Worm (Caenorhabditis elegans) whole organism, early embryonic: Measurements from ENCODE around the gene F21G4.1.

Experiments
- B0310.2 ChIP-seq: sonication (generic microtip); optimal IDR thresholded peaks from 2 replicates; lab custom pipeline; 2016; ENCODE audit warnings: mild to moderate bottlenecking, missing genetic modification characterization, missing compliant biosample characterization
- F13C5.2 ChIP-seq: sonication (generic microtip); optimal IDR thresholded peaks from 2 replicates; lab custom pipeline; 2017; ENCODE audit warnings: mild to moderate bottlenecking, missing genetic modification characterization, inconsistent platforms, missing compliant biosample characterization
- aly-1 ChIP-seq: sonication (generic microtip); optimal IDR thresholded peaks from 2 replicates; lab custom pipeline; 2016; ENCODE audit warnings: missing genetic modification characterization, missing compliant biosample characterization
- ama-1 ChIP-seq: fragments of 150-350 bp; optimal IDR thresholded peaks from 2 replicates; lab custom pipeline; 2014
- ceh-13 ChIP-seq: fragments of 200-800 bp; sonication (Bioruptor generic); optimal IDR thresholded peaks from 2 replicates; lab custom pipeline; 2018; ENCODE audit warnings: mild to moderate bottlenecking, missing genetic modification characterization, missing compliant biosample characterization
- ceh-36 ChIP-seq: sonication (generic microtip); optimal IDR thresholded peaks from 2 replicates; lab custom pipeline; 2016; ENCODE audit warnings: missing genetic modification characterization, inconsistent platforms, missing compliant biosample characterization
- ets-7 ChIP-seq: sonication (generic microtip); optimal IDR thresholded peaks from 2 replicates; lab custom pipeline; 2016; ENCODE audit warnings: missing genotype, missing genetic modification characterization, missing compliant biosample characterization
- flt-1 ChIP-seq: fragments of 200-800 bp; sonication (Bioruptor generic); IDR thresholded peaks from 2 replicates; pipeline ENCODE4 v1.3.6; 2022; ENCODE audit warnings: missing genetic modification characterization, missing compliant biosample characterization
- hmbx-1 ChIP-seq: sonication (generic microtip); optimal IDR thresholded peaks from 2 replicates; lab custom pipeline; 2016; ENCODE audit warnings: mild to moderate bottlenecking, missing genetic modification characterization, missing compliant biosample characterization
- hmg-4 ChIP-seq: fragments of 200-800 bp; sonication (Bioruptor generic); optimal IDR thresholded peaks from 2 replicates; lab custom pipeline; 2018; ENCODE audit warnings: mild to moderate bottlenecking, missing genetic modification characterization, missing compliant biosample characterization
- hnd-1 ChIP-seq: sonication (generic microtip); optimal IDR thresholded peaks from 2 replicates; lab custom pipeline; 2016; ENCODE audit warnings: missing genetic modification characterization, missing compliant biosample characterization
- pes-1 ChIP-seq: fragments of 200-800 bp; sonication (Bioruptor generic); IDR thresholded peaks from 2 replicates; pipeline ENCODE4 v1.3.6; 2022; ENCODE audit warnings: missing genetic modification reagents, missing genetic modification characterization, missing compliant biosample characterization
- scrt-1 ChIP-seq: fragments of 200-800 bp; sonication (Bioruptor generic); IDR thresholded peaks from 2 replicates; pipeline ENCODE4 v1.3.6; 2022; ENCODE audit warnings: missing genetic modification characterization, missing compliant biosample characterization
- sea-1 ChIP-seq: fragments of 200-800 bp; sonication (Bioruptor generic); conservative IDR thresholded peaks from 2 replicates; pipeline ENCODE4 v1.3.6; 2022; ENCODE audit warnings: missing genetic modification characterization, missing compliant biosample characterization
- tbx-11 ChIP-seq: fragments of 200-800 bp; sonication (Bioruptor generic); IDR thresholded peaks from 2 replicates; pipeline ENCODE4 v1.3.6; 2022; ENCODE audit warnings: missing genetic modification characterization, missing compliant biosample characterization
- tbx-37 ChIP-seq: fragments of 200-800 bp; sonication (Bioruptor generic); conservative IDR thresholded peaks from 2 replicates; pipeline ENCODE4 v1.3.6; 2022; ENCODE audit warnings: missing genetic modification reagents, missing genetic modification characterization, missing compliant biosample characterization
- tra-4 ChIP-seq: sonication (generic microtip); optimal IDR thresholded peaks from 2 replicates; lab custom pipeline; 2017; ENCODE audit warnings: missing genetic modification characterization, missing compliant biosample characterization

F21G4.1 gene

ce11 chrX:9892323-9892722 is at the start of gene F21G4.1:
Gene F21G4.1, minus strand, starts transcription at chrX:9892328.
- TF ChIP-seq ceh-36 (tag; lab: Kevin White, UChicago) (no peak), ama-1 (lab: Kevin White, UChicago) (no peak), pes-1 (GFP tag; lab: Robert Waterston, UW) (no peak), tra-4 (tag; lab: Kevin White, UChicago) (no peak)

ce11 chrX:9941379-9941778 is 49.3 kb upstream of the F21G4.1 start:
- TF ChIP-seq tra-4 (tag; lab: Kevin White, UChicago): no peak
- no peak for TF ChIP-seq tbx-11 (GFP tag; lab: Robert Waterston, UW)
- no peak for TF ChIP-seq ets-7 (tag; lab: Kevin White, UChicago)
- TF ChIP-seq F13C5.2: no peak
- TF ChIP-seq B0310.2: no peak
- no peak for TF ChIP-seq hnd-1 (tag; lab: Kevin White, UChicago)
- no peak for TF ChIP-seq pes-1 (GFP tag; lab: Robert Waterston, UW)
- TF ChIP-seq flt-1 (GFP tag; lab: Robert Waterston, UW): no peak
- no peak for TF ChIP-seq ama-1 (lab: Kevin White, UChicago)
- TF ChIP-seq ceh-13 (GFP tag; lab: Kevin White, UChicago): no peak
- no peak for TF ChIP-seq hmg-4 (GFP tag; lab: Kevin White, UChicago)
- no peak for TF ChIP-seq aly-1 (tag; lab: Kevin White, UChicago)
- no peak for TF ChIP-seq tbx-37
- no peak for TF ChIP-seq ceh-36 (tag; lab: Kevin White, UChicago)
- TF ChIP-seq scrt-1 (GFP tag; lab: Robert Waterston, UW): no peak

- TF ChIP-seq tbx-37: no peak
- TF ChIP-seq B0310.2: no peak
- TF ChIP-seq ets-7 (tag; lab: Kevin White, UChicago): no peak
- TF ChIP-seq scrt-1 (GFP tag; lab: Robert Waterston, UW): no peak
- no peak for TF ChIP-seq ama-1 (lab: Kevin White, UChicago)
- no peak for TF ChIP-seq ceh-13 (GFP tag; lab: Kevin White, UChicago)
- no peak for TF ChIP-seq flt-1 (GFP tag; lab: Robert Waterston, UW)
- TF ChIP-seq tra-4 (tag; lab: Kevin White, UChicago): no peak
- no peak for TF ChIP-seq sea-1
- no peak for TF ChIP-seq pes-1 (GFP tag; lab: Robert Waterston, UW)
- no peak for TF ChIP-seq hmbx-1 (tag; lab: Kevin White, UChicago)
- no peak for TF ChIP-seq ceh-36 (tag; lab: Kevin White, UChicago)
- TF ChIP-seq F13C5.2: no peak
- TF ChIP-seq hmg-4 (GFP tag; lab: Kevin White, UChicago): no peak
Measured at ce11 chrX:9940524-9940923, 48.4 kb upstream of the F21G4.1 start.

ce11 chrX:9938537-9938936 is 46.4 kb upstream of the F21G4.1 start, which contains the start of the genes C17G1.5 and C17G1.14:
Gene C17G1.5, plus strand, starts transcription at chrX:9938802.
Gene C17G1.14, plus strand, starts transcription at chrX:9938813.
- TF ChIP-seq tra-4 (tag; lab: Kevin White, UChicago) (no peak), hmbx-1 (tag; lab: Kevin White, UChicago) (no peak), flt-1 (GFP tag; lab: Robert Waterston, UW) (no peak), ceh-36 (tag; lab: Kevin White, UChicago) (no peak), ets-7 (tag; lab: Kevin White, UChicago) (no peak), tbx-11 (GFP tag; lab: Robert Waterston, UW) (no peak), ama-1 (lab: Kevin White, UChicago) (no peak), B0310.2 (no peak), ceh-13 (GFP tag; lab: Kevin White, UChicago) (no peak), sea-1 (no peak), hnd-1 (tag; lab: Kevin White, UChicago) (no peak), aly-1 (tag; lab: Kevin White, UChicago) (no peak), scrt-1 (GFP tag; lab: Robert Waterston, UW) (no peak), F13C5.2 (no peak)

ce11 chrX:9938091-9938490 is 46.0 kb upstream of the F21G4.1 start:
- TF ChIP-seq ceh-36 (tag; lab: Kevin White, UChicago) (no peak), hmbx-1 (tag; lab: Kevin White, UChicago) (no peak), B0310.2 (no peak), scrt-1 (GFP tag; lab: Robert Waterston, UW) (no peak), hnd-1 (tag; lab: Kevin White, UChicago) (no peak), aly-1 (tag; lab: Kevin White, UChicago) (no peak), flt-1 (GFP tag; lab: Robert Waterston, UW) (no peak), tbx-37 (no peak), ceh-13 (GFP tag; lab: Kevin White, UChicago) (no peak), tbx-11 (GFP tag; lab: Robert Waterston, UW) (no peak), ama-1 (lab: Kevin White, UChicago) (no peak), F13C5.2 (no peak)

ce11 chrX:9934009-9934323 is 41.8 kb upstream of the F21G4.1 start:
- TF ChIP-seq pes-1 (GFP tag; lab: Robert Waterston, UW): no peak
- no peak for TF ChIP-seq hmg-4 (GFP tag; lab: Kevin White, UChicago)
- TF ChIP-seq sea-1: no peak
- TF ChIP-seq hmbx-1 (tag; lab: Kevin White, UChicago): no peak
- TF ChIP-seq F13C5.2: no peak
- no peak for TF ChIP-seq flt-1 (GFP tag; lab: Robert Waterston, UW)
- TF ChIP-seq tra-4 (tag; lab: Kevin White, UChicago): no peak
- TF ChIP-seq hnd-1 (tag; lab: Kevin White, UChicago): no peak
- no peak for TF ChIP-seq aly-1 (tag; lab: Kevin White, UChicago)
- no peak for TF ChIP-seq ets-7 (tag; lab: Kevin White, UChicago)
- TF ChIP-seq ceh-36 (tag; lab: Kevin White, UChicago): no peak
- TF ChIP-seq scrt-1 (GFP tag; lab: Robert Waterston, UW): no peak
- TF ChIP-seq ceh-13 (GFP tag; lab: Kevin White, UChicago): no peak
- no peak for TF ChIP-seq tbx-37
- no peak for TF ChIP-seq tbx-11 (GFP tag; lab: Robert Waterston, UW)
- no peak for TF ChIP-seq B0310.2
- TF ChIP-seq ama-1 (lab: Kevin White, UChicago): no peak

ce11 chrX:9933291-9934008 is 41.3 kb upstream of the F21G4.1 start:
- TF ChIP-seq F13C5.2: no peak
- TF ChIP-seq ama-1 (lab: Kevin White, UChicago): no peak
- TF ChIP-seq B0310.2: no peak
- no peak for TF ChIP-seq tbx-37
- no peak for TF ChIP-seq hnd-1 (tag; lab: Kevin White, UChicago)
- TF ChIP-seq ceh-13 (GFP tag; lab: Kevin White, UChicago): no peak
- no peak for TF ChIP-seq flt-1 (GFP tag; lab: Robert Waterston, UW)
- TF ChIP-seq tra-4 (tag; lab: Kevin White, UChicago): no peak
- no peak for TF ChIP-seq hmbx-1 (tag; lab: Kevin White, UChicago)
- TF ChIP-seq tbx-11 (GFP tag; lab: Robert Waterston, UW): no peak
- TF ChIP-seq scrt-1 (GFP tag; lab: Robert Waterston, UW): no peak
- no peak for TF ChIP-seq hmg-4 (GFP tag; lab: Kevin White, UChicago)
- TF ChIP-seq aly-1 (tag; lab: Kevin White, UChicago): no peak
- TF ChIP-seq ceh-36 (tag; lab: Kevin White, UChicago): no peak
- TF ChIP-seq ets-7 (tag; lab: Kevin White, UChicago): no peak
- TF ChIP-seq sea-1: no peak
- TF ChIP-seq pes-1 (GFP tag; lab: Robert Waterston, UW): no peak
